Worm (Caenorhabditis elegans) whole organism, early embryonic: ENCODE data around the gene C17E7.4.

Source experiments
- B0310.2 ChIP-seq: sonication (generic microtip); optimal IDR thresholded peaks from 2 replicates; lab custom pipeline; 2016; ENCODE audit warnings: mild to moderate bottlenecking, missing genetic modification characterization, missing compliant biosample characterization
- F13C5.2 ChIP-seq: sonication (generic microtip); optimal IDR thresholded peaks from 2 replicates; lab custom pipeline; 2017; ENCODE audit warnings: mild to moderate bottlenecking, missing genetic modification characterization, inconsistent platforms, missing compliant biosample characterization
- aly-1 ChIP-seq: sonication (generic microtip); optimal IDR thresholded peaks from 2 replicates; lab custom pipeline; 2016; ENCODE audit warnings: missing genetic modification characterization, missing compliant biosample characterization
- ama-1 ChIP-seq: fragments of 150-350 bp; optimal IDR thresholded peaks from 2 replicates; lab custom pipeline; 2014
- ceh-36 ChIP-seq: sonication (generic microtip); optimal IDR thresholded peaks from 2 replicates; lab custom pipeline; 2016; ENCODE audit warnings: missing genetic modification characterization, inconsistent platforms, missing compliant biosample characterization
- ets-7 ChIP-seq: sonication (generic microtip); optimal IDR thresholded peaks from 2 replicates; lab custom pipeline; 2016; ENCODE audit warnings: missing genotype, missing genetic modification characterization, missing compliant biosample characterization
- flt-1 ChIP-seq: fragments of 200-800 bp; sonication (Bioruptor generic); IDR thresholded peaks from 2 replicates; pipeline ENCODE4 v1.3.6; 2022; ENCODE audit warnings: missing genetic modification characterization, missing compliant biosample characterization
- hmbx-1 ChIP-seq: sonication (generic microtip); optimal IDR thresholded peaks from 2 replicates; lab custom pipeline; 2016; ENCODE audit warnings: mild to moderate bottlenecking, missing genetic modification characterization, missing compliant biosample characterization
- hmg-4 ChIP-seq: fragments of 200-800 bp; sonication (Bioruptor generic); optimal IDR thresholded peaks from 2 replicates; lab custom pipeline; 2018; ENCODE audit warnings: mild to moderate bottlenecking, missing genetic modification characterization, missing compliant biosample characterization
- hnd-1 ChIP-seq: sonication (generic microtip); optimal IDR thresholded peaks from 2 replicates; lab custom pipeline; 2016; ENCODE audit warnings: missing genetic modification characterization, missing compliant biosample characterization
- scrt-1 ChIP-seq: fragments of 200-800 bp; sonication (Bioruptor generic); IDR thresholded peaks from 2 replicates; pipeline ENCODE4 v1.3.6; 2022; ENCODE audit warnings: missing genetic modification characterization, missing compliant biosample characterization
- tbx-11 ChIP-seq: fragments of 200-800 bp; sonication (Bioruptor generic); IDR thresholded peaks from 2 replicates; pipeline ENCODE4 v1.3.6; 2022; ENCODE audit warnings: missing genetic modification characterization, missing compliant biosample characterization
- tbx-37 ChIP-seq: fragments of 200-800 bp; sonication (Bioruptor generic); conservative IDR thresholded peaks from 2 replicates; pipeline ENCODE4 v1.3.6; 2022; ENCODE audit warnings: missing genetic modification reagents, missing genetic modification characterization, missing compliant biosample characterization

- TF ChIP-seq aly-1 (tag; lab: Kevin White, UChicago) (no peak), ama-1 (no peak), flt-1 (GFP tag; lab: Robert Waterston, UW) (no peak), hmbx-1 (no peak), ceh-36 (no peak), scrt-1 (no peak), tbx-37 (no peak), hmg-4 (GFP tag; lab: Kevin White, UChicago) (no peak), F13C5.2 (no peak), hnd-1 (tag; lab: Kevin White, UChicago) (no peak), B0310.2 (tag; lab: Kevin White, UChicago) (no peak), ets-7 (tag; lab: Kevin White, UChicago) (no peak), tbx-11 (GFP tag; lab: Robert Waterston, UW) (no peak)
These were observed 29.0 kb downstream of the C17E7.4 start, which contains the start of gene srx-65 for ce11 chrV:3921635-3922034.
